Fruit fly (Drosophila melanogaster): ENCODE results near the gene CG31668.

Gene CG31668

dm6 chr2L:2161244-2162243 lies 44.4 kb downstream of the CG31668 start:
- TF ChIP-seq ovo (GFP tag; optimal IDR thresholded peaks at IDR 0.05) (peak; percentile 13), CG7101 (tag; optimal IDR thresholded peaks at IDR 0.05) (no peak), toe (GFP tag; optimal IDR thresholded peaks at IDR 0.05) (no peak), kay (GFP tag; ENCODE audit: borderline replicate concordance) (peak; percentile 75), cic (GFP tag; optimal IDR thresholded peaks at IDR 0.05) (peak; percentile 16)

DNA sequence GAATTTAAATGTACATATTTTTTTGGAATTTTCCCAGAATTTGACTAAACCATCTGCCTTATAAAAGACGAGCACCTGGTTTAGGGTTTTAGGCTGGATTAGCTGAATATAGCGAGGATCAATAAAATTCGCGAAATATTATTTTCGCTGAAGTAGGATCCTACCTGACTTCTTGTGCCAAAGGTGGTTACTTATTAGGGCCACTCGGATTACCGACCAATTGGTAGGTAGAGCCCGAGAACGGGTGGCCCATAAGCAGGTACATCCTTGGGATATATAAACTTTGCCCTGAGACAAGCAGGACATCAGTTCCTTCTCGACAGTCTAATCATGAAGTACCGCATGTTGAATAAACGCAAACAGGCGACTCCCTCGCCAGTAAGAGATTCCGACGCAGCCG lies 50.5 kb downstream of the CG31668 start, which contains the start of gene CG15382:
Gene CG15382 (plus strand): TSS at position 301 of the 400 bp plus-strand sequence.
- TF ChIP-seq cnc (optimal IDR thresholded peaks at IDR 0.05) (no peak), bab1 (GFP tag; optimal IDR thresholded peaks at IDR 0.05) (no peak), CG33017 (tag; optimal IDR thresholded peaks at IDR 0.05) (no peak), kay (GFP tag; ENCODE audit: borderline replicate concordance) (no peak), CG12768 (GFP tag; optimal IDR thresholded peaks at IDR 0.05) (no peak), toe (GFP tag; optimal IDR thresholded peaks at IDR 0.05) (no peak), Crg-1 (GFP tag; optimal IDR thresholded peaks at IDR 0.05) (no peak), CG7101 (tag; optimal IDR thresholded peaks at IDR 0.05) (no peak), CG11617 (GFP tag; optimal IDR thresholded peaks at IDR 0.05) (no peak), CG5204 (GFP tag; optimal IDR thresholded peaks at IDR 0.05) (no peak), CG14711 (tag; optimal IDR thresholded peaks at IDR 0.05) (no peak), tj (GFP tag; optimal IDR thresholded peaks at IDR 0.05) (no peak), cic (GFP tag; optimal IDR thresholded peaks at IDR 0.05) (no peak), Clk (GFP tag; optimal IDR thresholded peaks at IDR 0.05) (no peak), Hr96 (GFP tag; optimal IDR thresholded peaks at IDR 0.05) (no peak), ovo (GFP tag; optimal IDR thresholded peaks at IDR 0.05) (no peak), CG7045 (GFP tag; optimal IDR thresholded peaks at IDR 0.05) (no peak), Mnt (GFP tag; optimal IDR thresholded peaks at IDR 0.05) (no peak), pad (GFP tag; optimal IDR thresholded peaks at IDR 0.05) (no peak), CG1620 (GFP tag; optimal IDR thresholded peaks at IDR 0.05) (no peak)
